Fruit fly (Drosophila melanogaster) whole organism, embryonic: ENCODE measurements around the gene Actn.

Experiments
- BEAF-32 ChIP-seq: fragments of 200-800 bp; sonication (Bioruptor generic); optimal IDR thresholded peaks from 3 replicates; lab custom pipeline; 2017; ENCODE audit warnings: missing biosample characterization, missing genetic modification characterization, mild to moderate bottlenecking, moderate library complexity, missing genetic modification reagents
- C15 ChIP-seq: fragments of 200-800 bp; sonication (Bioruptor generic); IDR thresholded peaks from 3 replicates; pipeline ENCODE4 v1.3.6; 2022; ENCODE audit warnings: missing biosample characterization, missing genetic modification characterization
- CG11504 ChIP-seq: fragments of 200-800 bp; sonication (Bioruptor generic); optimal IDR thresholded peaks from 3 replicates; lab custom pipeline; 2019; ENCODE audit warnings: missing biosample characterization, mild to moderate bottlenecking, missing genetic modification characterization, moderate library complexity
- CG12942 ChIP-seq: fragments of 200-800 bp; sonication (Bioruptor generic); optimal IDR thresholded peaks from 3 replicates; lab custom pipeline; 2016; ENCODE audit warnings: missing biosample characterization, missing genetic modification characterization
- CG13123 ChIP-seq: fragments of 200-800 bp; sonication (Bioruptor generic); optimal IDR thresholded peaks from 2 replicates; lab custom pipeline; 2016; ENCODE audit warnings: missing biosample characterization, missing genetic modification characterization
- CG15269 ChIP-seq: fragments of 200-800 bp; sonication (Bioruptor generic); optimal IDR thresholded peaks from 2 replicates; lab custom pipeline; 2018; ENCODE audit warnings: missing biosample characterization, mild to moderate bottlenecking, missing genetic modification characterization, moderate library complexity
- CG17328 ChIP-seq: fragments of 200-800 bp; sonication (Bioruptor generic); IDR thresholded peaks from 2 replicates; pipeline ENCODE4 v1.3.6; 2022; ENCODE audit warnings: missing biosample characterization, missing genetic modification characterization
- CG2678 ChIP-seq: fragments of 200-800 bp; sonication (Bioruptor generic); optimal IDR thresholded peaks from 3 replicates; lab custom pipeline; 2019; ENCODE audit warnings: missing biosample characterization, mild to moderate bottlenecking, missing genetic modification characterization, moderate library complexity
- CG31224 ChIP-seq: fragments of 200-800 bp; sonication (Bioruptor generic); IDR thresholded peaks from 2 replicates; pipeline ENCODE4 v1.3.6; 2022; ENCODE audit warnings: missing biosample characterization, missing genetic modification characterization
- CG31388 ChIP-seq: fragments of 200-800 bp; sonication (Bioruptor generic); optimal IDR thresholded peaks from 2 replicates; lab custom pipeline; 2016; ENCODE audit warnings: missing biosample characterization, missing genetic modification characterization
- CG31441 ChIP-seq: fragments of 200-800 bp; sonication (Bioruptor generic); IDR thresholded peaks from 2 replicates; pipeline ENCODE4 v1.3.6; 2022; ENCODE audit warnings: missing biosample characterization, missing genetic modification characterization
- CG34376 ChIP-seq: fragments of 200-800 bp; sonication (Bioruptor generic); optimal IDR thresholded peaks from 2 replicates; lab custom pipeline; 2018; ENCODE audit warnings: missing biosample characterization, mild to moderate bottlenecking, missing genetic modification characterization
- CG3838 ChIP-seq: fragments of 200-800 bp; sonication (Bioruptor generic); optimal IDR thresholded peaks from 3 replicates; lab custom pipeline; 2016; ENCODE audit warnings: missing biosample characterization, missing genetic modification characterization
- CG42726 ChIP-seq: fragments of 200-800 bp; sonication (Bioruptor generic); IDR thresholded peaks from 2 replicates; pipeline ENCODE4 v1.3.6; 2022; ENCODE audit warnings: missing biosample characterization, missing genetic modification characterization; ENCODE audit not compliant: partially characterized antibody
- CG4707 ChIP-seq: fragments of 200-800 bp; sonication (Bioruptor generic); optimal IDR thresholded peaks from 2 replicates; lab custom pipeline; 2018; ENCODE audit warnings: missing biosample characterization, mild to moderate bottlenecking, missing genetic modification characterization, moderate library complexity
- CG4854 ChIP-seq: fragments of 200-800 bp; sonication (Bioruptor generic); optimal IDR thresholded peaks from 2 replicates; lab custom pipeline; 2016; ENCODE audit warnings: missing biosample characterization, missing genetic modification characterization, inconsistent platforms
- CG6272 ChIP-seq: fragments of 200-800 bp; sonication (Bioruptor generic); IDR thresholded peaks from 2 replicates; pipeline ENCODE4 v1.3.6; 2022; ENCODE audit warnings: missing biosample characterization, missing genetic modification characterization
- CG6654 ChIP-seq: fragments of 200-800 bp; sonication (Bioruptor generic); optimal IDR thresholded peaks from 2 replicates; lab custom pipeline; 2017; ENCODE audit warnings: missing biosample characterization, mild to moderate bottlenecking, missing genetic modification characterization
- CG9437 ChIP-seq: fragments of 200-800 bp; sonication (Bioruptor generic); optimal IDR thresholded peaks from 2 replicates; lab custom pipeline; 2018; ENCODE audit warnings: missing biosample characterization, mild to moderate bottlenecking, missing genetic modification characterization
- CG9797 ChIP-seq: fragments of 200-800 bp; sonication (Bioruptor generic); optimal IDR thresholded peaks from 3 replicates; lab custom pipeline; 2018; ENCODE audit warnings: missing biosample characterization, mild to moderate bottlenecking, missing genetic modification characterization
- CTCF ChIP-seq: fragments of 200-800 bp; sonication (Bioruptor generic); optimal IDR thresholded peaks from 2 replicates; lab custom pipeline; 2017; ENCODE audit warnings: missing biosample characterization, mild to moderate bottlenecking, missing genetic modification characterization, moderate library complexity
- D19A ChIP-seq: fragments of 200-800 bp; optimal IDR thresholded peaks from 3 replicates; lab custom pipeline; 2019; ENCODE audit warnings: missing biosample characterization, mild to moderate bottlenecking, missing genetic modification characterization, moderate library complexity
- Dp ChIP-seq: fragments of 200-800 bp; sonication (Bioruptor generic); optimal IDR thresholded peaks from 2 replicates; lab custom pipeline; 2018; ENCODE audit warnings: missing biosample characterization, mild to moderate bottlenecking, missing genetic modification characterization, moderate library complexity
- E2f2 ChIP-seq: fragments of 200-800 bp; sonication (Bioruptor generic); IDR thresholded peaks from 2 replicates; pipeline ENCODE4 v1.3.6; 2022; ENCODE audit warnings: missing biosample characterization, missing genetic modification characterization
- Fer3 ChIP-seq: fragments of 200-800 bp; sonication (Bioruptor generic); optimal IDR thresholded peaks from 2 replicates; lab custom pipeline; 2018; ENCODE audit warnings: missing biosample characterization, mild to moderate bottlenecking, missing genetic modification characterization, moderate library complexity
- Gsc ChIP-seq: fragments of 200-800 bp; sonication (Bioruptor generic); IDR thresholded peaks from 2 replicates; pipeline ENCODE4 v1.3.6; 2022; ENCODE audit warnings: missing biosample characterization, missing genetic modification characterization
- HLH3B ChIP-seq: fragments of 200-800 bp; sonication (Bioruptor generic); IDR thresholded peaks from 2 replicates; pipeline ENCODE4 v1.3.6; 2022; ENCODE audit warnings: missing biosample characterization, missing genetic modification characterization
- HLH4C ChIP-seq: fragments of 200-800 bp; sonication (Bioruptor generic); IDR thresholded peaks from 3 replicates; pipeline ENCODE4 v1.3.6; 2022; ENCODE audit warnings: missing biosample characterization, missing genetic modification characterization; ENCODE audit not compliant: partially characterized antibody
- Hand ChIP-seq: fragments of 200-800 bp; sonication (Bioruptor generic); optimal IDR thresholded peaks from 2 replicates; lab custom pipeline; 2017; ENCODE audit warnings: mild to moderate bottlenecking, missing biosample characterization, missing genetic modification reagents, missing genetic modification characterization
- Hr51 ChIP-seq, 2 experiments: fragments of 200-800 bp; sonication (Bioruptor generic); optimal IDR thresholded peaks; 2 replicates in 1 of 2; 3 replicates in 1 of 2; lab custom pipeline; 2016 to 2018; ENCODE audit warnings: missing biosample characterization in 2 of 2, missing genetic modification characterization in 2 of 2, mild to moderate bottlenecking in 1 of 2, moderate library complexity in 1 of 2
- Jarid2 ChIP-seq: fragments of 200-800 bp; sonication (Bioruptor generic); optimal IDR thresholded peaks from 3 replicates; lab custom pipeline; 2017; ENCODE audit warnings: mild to moderate bottlenecking, missing biosample characterization, missing genetic modification reagents, missing genetic modification characterization
- MESR4 ChIP-seq: fragments of 200-800 bp; sonication (Bioruptor generic); optimal IDR thresholded peaks from 2 replicates; lab custom pipeline; 2018; ENCODE audit warnings: missing biosample characterization, mild to moderate bottlenecking, missing genetic modification characterization, moderate library complexity
- Med ChIP-seq: fragments of 200-800 bp; sonication (Bioruptor generic); peaks from one replicate; lab custom pipeline; 2016; ENCODE audit warnings: missing biosample characterization, missing genetic modification characterization, mild to moderate bottlenecking, inconsistent platforms, moderate library complexity
- Mrtf ChIP-seq: fragments of 200-800 bp; sonication (Bioruptor generic); IDR thresholded peaks from 3 replicates; pipeline ENCODE4 v1.3.6; 2022; ENCODE audit warnings: missing biosample characterization, missing genetic modification characterization
- Nf-YC ChIP-seq: fragments of 200-800 bp; optimal IDR thresholded peaks from 3 replicates; lab custom pipeline; 2019; ENCODE audit warnings: missing biosample characterization, mild to moderate bottlenecking, missing genetic modification characterization, moderate library complexity
- Sry-δ ChIP-seq: fragments of 200-800 bp; sonication (Bioruptor generic); optimal IDR thresholded peaks from 2 replicates; lab custom pipeline; 2016; ENCODE audit warnings: missing biosample characterization, missing genetic modification characterization
- Ssrp ChIP-seq: fragments of 200-800 bp; sonication (Bioruptor generic); optimal IDR thresholded peaks from 2 replicates; lab custom pipeline; 2018; ENCODE audit warnings: missing biosample characterization, mild to moderate bottlenecking, missing genetic modification characterization, moderate library complexity
- aop ChIP-seq: fragments of 200-800 bp; sonication (Bioruptor generic); IDR thresholded peaks from 2 replicates; pipeline ENCODE4 v1.3.6; 2022; ENCODE audit warnings: missing biosample characterization, missing genetic modification characterization
- cwo ChIP-seq: fragments of 200-800 bp; sonication (Bioruptor generic); optimal IDR thresholded peaks from 3 replicates; lab custom pipeline; 2017; ENCODE audit warnings: missing biosample characterization, missing genetic modification characterization, mild to moderate bottlenecking, moderate library complexity, missing genetic modification reagents
- dmrt99B ChIP-seq: fragments of 200-800 bp; sonication (Bioruptor generic); optimal IDR thresholded peaks from 2 replicates; lab custom pipeline; 2018; ENCODE audit warnings: missing biosample characterization, mild to moderate bottlenecking, missing genetic modification characterization, moderate library complexity
- fd3F ChIP-seq: fragments of 200-800 bp; sonication (Bioruptor generic); optimal IDR thresholded peaks from 2 replicates; lab custom pipeline; 2018; ENCODE audit warnings: missing biosample characterization, mild to moderate bottlenecking, missing genetic modification characterization, moderate library complexity
- lab ChIP-seq: fragments of 200-800 bp; sonication (Bioruptor generic); optimal IDR thresholded peaks from 3 replicates; lab custom pipeline; 2017; ENCODE audit warnings: missing biosample characterization, missing genetic modification characterization, mild to moderate bottlenecking, moderate library complexity, missing genetic modification reagents
- lilli ChIP-seq: fragments of 200-800 bp; sonication (Bioruptor generic); optimal IDR thresholded peaks from 3 replicates; lab custom pipeline; 2016; ENCODE audit warnings: missing biosample characterization, missing genetic modification characterization
- nmo ChIP-seq: fragments of 200-800 bp; sonication (Bioruptor generic); optimal IDR thresholded peaks from 2 replicates; lab custom pipeline; 2018; ENCODE audit warnings: missing biosample characterization, mild to moderate bottlenecking, missing genetic modification characterization, moderate library complexity
- oc ChIP-seq: fragments of 200-800 bp; sonication (Bioruptor generic); optimal IDR thresholded peaks from 2 replicates; lab custom pipeline; 2018; ENCODE audit warnings: missing biosample characterization, mild to moderate bottlenecking, missing genetic modification characterization, moderate library complexity
- sug ChIP-seq: fragments of 200-800 bp; optimal IDR thresholded peaks from 2 replicates; lab custom pipeline; 2019; ENCODE audit warnings: missing biosample characterization, mild to moderate bottlenecking, missing genetic modification characterization, moderate library complexity
- tup ChIP-seq: fragments of 200-800 bp; sonication (Bioruptor generic); optimal IDR thresholded peaks from 2 replicates; lab custom pipeline; 2016; ENCODE audit warnings: missing biosample characterization, mild to moderate bottlenecking, missing genetic modification characterization, moderate library complexity
- unpg ChIP-seq: fragments of 200-800 bp; sonication (Bioruptor generic); optimal IDR thresholded peaks from 3 replicates; lab custom pipeline; 2018; ENCODE audit warnings: missing biosample characterization, mild to moderate bottlenecking, missing genetic modification characterization, moderate library complexity

The Actn gene

DNA sequence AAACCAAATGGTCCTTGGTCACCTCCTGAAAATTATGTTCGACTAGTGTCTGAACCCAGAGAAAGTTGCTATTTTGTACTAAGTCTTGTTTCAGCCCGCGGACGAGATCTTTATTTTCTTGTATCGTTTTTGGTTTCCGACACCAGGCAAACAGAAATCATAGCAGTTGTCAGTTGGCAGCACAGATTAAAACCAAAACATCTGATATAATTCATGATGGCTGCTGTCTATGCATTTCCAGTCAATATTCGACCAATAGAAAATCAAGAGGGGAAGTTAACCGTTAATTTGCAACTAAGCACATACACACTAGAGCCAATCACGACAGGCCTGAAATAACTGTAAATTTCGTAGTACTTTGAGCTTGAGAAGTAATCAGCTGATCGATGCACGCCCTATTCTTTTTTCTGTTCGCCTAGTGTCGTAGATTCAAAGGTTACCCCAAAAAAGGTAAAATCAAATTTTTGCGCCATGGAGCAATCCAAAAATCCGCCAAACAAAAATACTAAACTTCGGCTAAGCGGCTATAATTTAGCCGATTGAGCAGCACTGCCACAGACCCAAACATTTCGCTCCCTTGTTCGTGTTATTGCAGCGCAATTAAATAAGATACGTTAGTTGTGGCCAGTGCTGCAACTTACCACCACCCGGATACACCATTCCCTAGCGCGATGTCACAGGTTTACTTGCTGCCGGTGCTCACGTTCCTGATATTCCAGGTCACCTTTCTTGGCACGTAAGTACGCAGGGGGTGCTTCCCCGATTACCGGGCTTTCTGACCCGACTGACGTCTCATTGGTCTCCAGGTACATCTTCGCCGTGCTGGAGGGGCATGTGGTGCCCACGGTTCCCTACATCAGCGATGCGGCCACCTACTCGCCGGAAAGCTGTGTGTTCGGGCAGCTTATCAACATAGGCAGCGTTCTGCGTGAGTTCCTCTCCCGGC is 34.6 kb upstream of the Actn start, which contains the start of gene CG4025 (continued):
- TF ChIP-seq C15 (no peak), CG6654 (no peak), HLH3B (GFP tag; lab: Robert Waterston, UW) (no peak), Dp (GFP tag; lab: Kevin White, UChicago) (peak; percentile 74), CG9797 (GFP tag; lab: Kevin White, UChicago) (peak; percentile 45), MESR4 (peak; percentile 51), oc (no peak), Jarid2 (GFP tag; lab: Kevin White, UChicago) (no peak), CG6272 (no peak), CTCF (GFP tag; lab: Kevin White, UChicago) (no peak), aop (GFP tag; lab: Robert Waterston, UW) (no peak), Mrtf (GFP tag; lab: Robert Waterston, UW) (no peak), Fer3 (tag; lab: Kevin White, UChicago) (no peak), HLH4C (GFP tag; lab: Robert Waterston, UW) (no peak), cwo (GFP tag; lab: Kevin White, UChicago) (no peak), CG4707 (GFP tag; lab: Kevin White, UChicago) (no peak), CG34376 (GFP tag; lab: Kevin White, UChicago) (peak; percentile 15), Med (GFP tag; lab: Kevin White, UChicago) (peak; percentile 17), CG13123 (GFP tag; lab: Kevin White, UChicago) (no peak), sug (peak; percentile 11), lilli (GFP tag; lab: Kevin White, UChicago) (no peak), CG17328 (no peak), CG3838 (no peak), Nf-YC (peak; percentile 87)

DNA sequence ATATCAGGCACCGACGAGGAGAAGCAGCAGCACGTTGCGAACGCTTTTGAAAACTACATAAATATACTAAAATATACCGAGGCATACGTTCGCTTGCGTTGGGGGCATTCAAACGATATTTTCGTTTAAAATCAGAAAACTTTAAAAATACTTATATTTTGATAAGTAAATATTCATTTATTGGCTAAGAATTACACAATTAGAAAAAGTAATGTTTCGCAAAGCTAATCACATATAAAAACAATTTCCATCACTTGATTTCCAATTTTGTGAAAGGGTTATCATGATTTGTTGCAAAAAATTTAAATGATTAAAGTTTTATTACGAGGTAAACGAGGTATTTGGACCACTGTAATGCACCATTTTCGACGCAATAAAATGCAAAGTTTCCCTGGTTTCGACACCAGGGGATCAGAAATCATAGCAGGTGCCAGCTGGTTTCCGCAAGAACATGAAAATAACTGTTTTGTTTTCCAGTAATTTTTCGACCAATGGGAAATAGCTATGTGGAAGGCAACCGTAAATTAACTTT is 33.8 kb upstream of the Actn start, which contains the start of gene CG4045:
CG4045 (minus strand) TSS at position 55 of the 532 bp plus-strand sequence.
- TF ChIP-seq CG2678 (tag; lab: Kevin White, UChicago) = peak; percentile 39
- no peak for TF ChIP-seq CG4854 (GFP tag; lab: Kevin White, UChicago)
- peak; percentile 3 for TF ChIP-seq D19A (tag; lab: Kevin White, UChicago)
- TF ChIP-seq unpg = peak; percentile 13
- TF ChIP-seq Sry-δ = no peak
- peak; percentile 16 for TF ChIP-seq nmo (GFP tag; lab: Kevin White, UChicago)
- TF ChIP-seq Hand (GFP tag; lab: Kevin White, UChicago) = no peak
- peak; percentile 1 for TF ChIP-seq lab
- TF ChIP-seq CG31388 (GFP tag; lab: Kevin White, UChicago) = no peak
- TF ChIP-seq CG31441 = 0 out of 2 replicates have a peak, but pooled peaks have one; percentile 18
- TF ChIP-seq CG42726 = no peak
- no peak for TF ChIP-seq CG12942 (GFP tag; lab: Kevin White, UChicago)
- no peak for TF ChIP-seq CG9437
- peak; percentile 31 for TF ChIP-seq dmrt99B (tag; lab: Kevin White, UChicago)
- no peak for TF ChIP-seq fd3F (GFP tag; lab: Kevin White, UChicago)
- TF ChIP-seq sug = peak; percentile 6
- peak in 1 of 2 experiments; percentile 15 for TF ChIP-seq Hr51 (GFP tag; optimal IDR thresholded peaks at IDR 0.05; lab: Kevin White, UChicago)
- no peak for TF ChIP-seq Gsc (GFP tag; lab: Robert Waterston, UW)
- peak; percentile 39 for TF ChIP-seq CG11504 (tag; lab: Kevin White, UChicago)
- TF ChIP-seq Ssrp = peak; percentile 21
- TF ChIP-seq Dp (GFP tag; lab: Kevin White, UChicago) = peak; percentile 22
- no peak for TF ChIP-seq CG31224
- TF ChIP-seq CG15269 (tag; lab: Kevin White, UChicago) = peak; percentile 16
- TF ChIP-seq E2f2 (GFP tag; lab: Robert Waterston, UW) = peak; percentile 28; the same call in 1 of the 2 replicates
- TF ChIP-seq BEAF-32 (GFP tag; lab: Kevin White, UChicago) = peak; percentile 45
- no peak for TF ChIP-seq tup
